Worm (Caenorhabditis elegans) whole organism, mixed stage, embryonic: ENCODE data around the gene rfp-1.
A peak's percentile ranks its signal among the peaks of the same experiment; 100 is the strongest.

ENCODE experiments used
- M03D4.4 ChIP-seq: sonication (generic microtip); optimal IDR thresholded peaks from 2 replicates; lab custom pipeline; 2017; ENCODE audit warnings: mild to moderate bottlenecking, missing genetic modification characterization, missing compliant biosample characterization
- bed-3 ChIP-seq: fragments of 200-800 bp; sonication (Bioruptor generic); optimal IDR thresholded peaks from 3 replicates; lab custom pipeline; 2018; ENCODE audit warnings: mild to moderate bottlenecking, missing genetic modification characterization, moderate library complexity, missing compliant biosample characterization
- blmp-1 ChIP-seq: fragments of 150-350 bp; optimal IDR thresholded peaks from 2 replicates; lab custom pipeline; 2014; ENCODE audit warnings: missing biosample characterization, missing genetic modification characterization
- ceh-39 ChIP-seq: fragments of 150-350 bp; optimal IDR thresholded peaks from 2 replicates; lab custom pipeline; 2014; ENCODE audit warnings: missing biosample characterization, missing genetic modification characterization
- ceh-43 ChIP-seq: fragments of 200-800 bp; sonication (Bioruptor generic); optimal IDR thresholded peaks from 2 replicates; lab custom pipeline; 2018; ENCODE audit warnings: mild to moderate bottlenecking, missing genetic modification characterization, moderate library complexity, missing compliant biosample characterization
- ceh-83 ChIP-seq: fragments of 200-800 bp; sonication (Bioruptor generic); optimal IDR thresholded peaks from 2 replicates; lab custom pipeline; 2018; ENCODE audit warnings: mild to moderate bottlenecking, missing genetic modification characterization, missing compliant biosample characterization
- ces-1 ChIP-seq: fragments of 150-350 bp; optimal IDR thresholded peaks from 2 replicates; lab custom pipeline; 2014; ENCODE audit warnings: missing biosample characterization, missing genetic modification reagents, missing genetic modification characterization
- cnd-1 ChIP-seq: fragments of 200-800 bp; sonication (Bioruptor generic); optimal IDR thresholded peaks from 2 replicates; lab custom pipeline; 2018; ENCODE audit warnings: mild to moderate bottlenecking, missing genetic modification characterization, missing compliant biosample characterization
- elt-1 ChIP-seq: sonication (generic microtip); optimal IDR thresholded peaks from 2 replicates; lab custom pipeline; 2017; ENCODE audit warnings: missing genetic modification characterization, mild to moderate bottlenecking, missing compliant biosample characterization, antibody characterized with exemption, moderate library complexity, borderline replicate concordance; ENCODE audit not compliant: insufficient read depth
- elt-3 ChIP-seq: fragments of 150-350 bp; optimal IDR thresholded peaks from 2 replicates; lab custom pipeline; 2014; ENCODE audit warnings: missing biosample characterization, missing genetic modification characterization
- hlh-1 ChIP-seq: fragments of 150-350 bp; optimal IDR thresholded peaks from 2 replicates; lab custom pipeline; 2014; ENCODE audit warnings: missing biosample characterization, missing genetic modification reagents, missing genetic modification characterization
- lin-13 ChIP-seq: fragments of 150-350 bp; optimal IDR thresholded peaks from 2 replicates; lab custom pipeline; 2014; ENCODE audit warnings: missing biosample characterization, missing genetic modification characterization
- lsy-2 ChIP-seq: fragments of 150-350 bp; optimal IDR thresholded peaks from 2 replicates; lab custom pipeline; 2014; ENCODE audit warnings: missing biosample characterization, missing genetic modification characterization
- mab-5 ChIP-seq: fragments of 150-350 bp; optimal IDR thresholded peaks from 2 replicates; lab custom pipeline; 2014; ENCODE audit warnings: missing biosample characterization, missing genetic modification characterization
- mep-1 ChIP-seq: fragments of 150-350 bp; optimal IDR thresholded peaks from 2 replicates; lab custom pipeline; 2017; ENCODE audit warnings: missing biosample characterization, missing genetic modification reagents, missing genetic modification characterization, inconsistent platforms
- mls-2 ChIP-seq: sonication (generic microtip); optimal IDR thresholded peaks from 2 replicates; lab custom pipeline; 2016; ENCODE audit warnings: mild to moderate bottlenecking, missing genetic modification characterization, moderate library complexity, missing compliant biosample characterization
- nhr-12 ChIP-seq: fragments of 150-350 bp; optimal IDR thresholded peaks from 2 replicates; lab custom pipeline; 2014; ENCODE audit warnings: missing biosample characterization, missing genetic modification characterization
- nhr-2 ChIP-seq: fragments of 150-350 bp; optimal IDR thresholded peaks from 2 replicates; lab custom pipeline; 2014; ENCODE audit warnings: missing biosample characterization, missing genetic modification characterization
- nhr-237 ChIP-seq: fragments of 150-350 bp; optimal IDR thresholded peaks from 2 replicates; lab custom pipeline; 2014; ENCODE audit warnings: missing biosample characterization, missing genetic modification characterization
- nhr-28 ChIP-seq: fragments of 150-350 bp; optimal IDR thresholded peaks from 2 replicates; lab custom pipeline; 2014; ENCODE audit warnings: missing biosample characterization, missing genetic modification characterization
- nhr-76 ChIP-seq: sonication (generic microtip); optimal IDR thresholded peaks from 2 replicates; lab custom pipeline; 2017; ENCODE audit warnings: missing biosample characterization, missing genetic modification characterization
- pha-4 ChIP-seq: fragments of 150-350 bp; optimal IDR thresholded peaks from 2 replicates; lab custom pipeline; 2018; ENCODE audit warnings: missing biosample characterization, missing genetic modification reagents, missing genetic modification characterization
- sem-2 ChIP-seq: fragments of 200-800 bp; sonication (Bioruptor generic); optimal IDR thresholded peaks from 2 replicates; lab custom pipeline; 2018; ENCODE audit warnings: mild to moderate bottlenecking, missing genetic modification characterization, missing compliant biosample characterization
- snpc-4 ChIP-seq: fragments of 150-350 bp; optimal IDR thresholded peaks from 2 replicates; lab custom pipeline; 2014; ENCODE audit warnings: missing biosample characterization, missing genetic modification characterization
- sptf-1 ChIP-seq: sonication (generic microtip); optimal IDR thresholded peaks from 2 replicates; lab custom pipeline; 2017; ENCODE audit warnings: mild to moderate bottlenecking, missing genetic modification characterization, moderate library complexity, missing compliant biosample characterization
- tbx-8 ChIP-seq: fragments of 200-800 bp; sonication (Bioruptor generic); optimal IDR thresholded peaks from 2 replicates; lab custom pipeline; 2018; ENCODE audit warnings: mild to moderate bottlenecking, missing genetic modification characterization, moderate library complexity, missing compliant biosample characterization
- unc-120 ChIP-seq: sonication (generic microtip); optimal IDR thresholded peaks from 2 replicates; lab custom pipeline; 2017; ENCODE audit warnings: missing genetic modification characterization, missing compliant biosample characterization; ENCODE audit not compliant: poor library complexity, severe bottlenecking
- unc-62 ChIP-seq: fragments of 150-350 bp; optimal IDR thresholded peaks from 2 replicates; lab custom pipeline; 2014; ENCODE audit warnings: missing biosample characterization, missing genetic modification reagents, missing genetic modification characterization
- ztf-11 ChIP-seq: fragments of 150-350 bp; optimal IDR thresholded peaks from 2 replicates; lab custom pipeline; 2014; ENCODE audit warnings: missing biosample characterization, missing genetic modification characterization

Gene rfp-1

DNA sequence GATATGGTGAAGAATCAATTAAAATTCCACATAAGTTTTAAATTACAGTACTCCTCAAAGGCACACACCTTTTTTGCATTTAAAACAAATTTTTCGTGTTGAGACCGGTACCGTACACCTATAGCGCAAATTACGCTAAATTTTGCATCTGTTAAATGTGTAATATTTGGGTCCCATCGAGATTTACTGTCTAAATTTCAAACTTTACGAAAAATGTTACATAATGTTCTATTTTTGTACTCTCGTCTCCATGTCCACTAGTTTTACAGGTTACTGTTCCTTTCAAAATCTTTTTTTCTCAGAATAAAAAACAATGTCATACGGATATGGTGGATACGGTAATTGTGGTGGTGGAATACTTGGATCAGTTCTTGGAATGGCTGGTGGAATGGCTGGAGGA lies 40.0 kb downstream of the rfp-1 start, which contains the start of gene ZK353.2:
TSS of gene ZK353.2 (plus strand) at position 301 of the 400 bp plus-strand sequence.
- TF ChIP-seq mep-1 (no peak), ceh-43 (GFP tag; lab: Kevin White, UChicago) (no peak), sem-2 (no peak), unc-62 (GFP tag; lab: Kevin White, UChicago) (no peak), nhr-2 (tag; lab: Kevin White, UChicago) (no peak)
- TF ChIP-seq, all 35 proteins: peak for 0

ce11 chrIII:8400478-8400877 lies 42.1 kb downstream of the rfp-1 start:
- TF ChIP-seq ztf-11 (tag; lab: Kevin White, UChicago) (no peak), nhr-76 (tag; lab: Kevin White, UChicago) (no peak), lsy-2 (tag; lab: Kevin White, UChicago) (no peak), elt-1 (no peak), ceh-43 (GFP tag; lab: Kevin White, UChicago) (no peak), bed-3 (GFP tag; lab: Kevin White, UChicago) (no peak), nhr-28 (tag; lab: Kevin White, UChicago) (no peak), mls-2 (tag; lab: Kevin White, UChicago) (no peak), pha-4 (tag; lab: Kevin White, UChicago) (no peak), sptf-1 (no peak), ceh-39 (tag; lab: Kevin White, UChicago) (no peak), elt-3 (tag; lab: Kevin White, UChicago) (no peak), unc-120 (tag; lab: Kevin White, UChicago) (no peak), ceh-83 (GFP tag; lab: Kevin White, UChicago) (no peak), sem-2 (no peak), unc-62 (GFP tag; lab: Kevin White, UChicago) (no peak), ces-1 (GFP tag; lab: Kevin White, UChicago) (no peak)

DNA sequence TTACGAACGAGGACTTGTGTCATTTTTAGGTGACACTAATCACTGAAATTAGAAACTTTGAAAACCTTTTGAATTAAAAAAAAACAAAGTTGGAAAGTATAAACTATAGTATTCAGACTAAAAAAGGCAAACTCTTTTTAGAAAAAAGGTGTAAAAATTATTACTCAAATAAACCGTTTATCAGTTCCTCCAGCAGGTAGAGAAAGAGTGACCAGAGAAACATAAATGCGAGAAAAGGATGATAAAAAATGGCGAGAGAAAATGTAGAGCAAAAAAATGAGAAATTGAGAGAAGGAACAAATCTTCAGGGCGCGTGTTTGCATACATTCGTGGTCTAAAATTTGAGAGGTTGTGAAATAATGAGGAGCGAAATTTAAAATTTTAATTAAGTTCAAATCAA lies 43.5 kb downstream of the rfp-1 start, which contains the start of gene lap-1:
TSS of gene lap-1 (minus strand) at position 42 of the 400 bp plus-strand sequence.
- no peak for TF ChIP-seq mep-1
- TF ChIP-seq cnd-1 (tag; lab: Kevin White, UChicago) = no peak
- TF ChIP-seq nhr-2 (tag; lab: Kevin White, UChicago) = no peak
- no peak for TF ChIP-seq ztf-11 (tag; lab: Kevin White, UChicago)
- no peak for TF ChIP-seq mls-2 (tag; lab: Kevin White, UChicago)
- TF ChIP-seq ces-1 (GFP tag; lab: Kevin White, UChicago) = no peak
- TF ChIP-seq M03D4.4 (tag; lab: Kevin White, UChicago) = no peak
- no peak for TF ChIP-seq lsy-2 (tag; lab: Kevin White, UChicago)
- TF ChIP-seq nhr-12 (tag; lab: Kevin White, UChicago) = no peak

DNA sequence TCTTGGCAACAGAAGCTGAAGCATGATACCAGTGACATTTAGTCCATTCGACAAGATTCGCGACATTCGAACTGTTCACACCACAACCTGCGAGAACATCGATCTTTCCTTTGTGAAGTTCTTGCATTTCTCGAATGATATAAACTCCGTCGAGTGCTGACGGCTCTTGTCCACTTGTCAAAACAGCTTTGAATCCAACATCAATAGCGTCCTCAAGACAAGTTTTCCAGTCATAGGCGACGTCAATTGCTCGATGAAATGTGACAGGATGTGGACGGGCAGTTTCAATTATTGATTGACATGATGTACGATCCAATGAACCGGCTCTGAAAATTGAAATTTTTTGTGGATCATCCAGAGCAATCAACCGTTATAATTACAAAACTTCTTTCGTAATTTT lies 44.2 kb downstream of the rfp-1 start:
- TF ChIP-seq cnd-1 (tag; lab: Kevin White, UChicago) (no peak), sem-2 (no peak)

DNA sequence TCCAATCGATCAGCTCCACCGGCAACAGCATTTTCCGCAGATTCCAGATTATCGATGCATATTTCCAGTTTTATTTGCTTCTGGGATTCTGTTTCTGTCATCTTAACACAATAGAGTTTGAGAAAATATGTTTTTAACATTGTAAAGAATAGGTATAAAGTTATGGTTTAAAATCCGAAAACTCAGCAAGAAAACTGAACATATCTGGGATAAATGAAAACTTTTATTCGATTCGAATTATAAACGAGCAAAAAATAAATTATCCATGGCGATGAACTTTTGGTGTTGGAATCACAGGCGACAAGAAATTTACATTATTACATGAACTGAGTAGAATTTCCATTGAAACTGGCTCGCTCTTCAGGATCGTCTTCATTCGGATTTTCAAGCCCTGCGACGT lies 45.1 kb downstream of the rfp-1 start, which contains the start of gene cutc-1:
TSS of gene cutc-1 (minus strand) at position 101 of the 400 bp plus-strand sequence.
- TF ChIP-seq unc-62 (GFP tag; lab: Kevin White, UChicago) (no peak), cnd-1 (tag; lab: Kevin White, UChicago) (no peak), pha-4 (tag; lab: Kevin White, UChicago) (no peak), lin-13 (tag; lab: Kevin White, UChicago) (no peak), nhr-237 (tag; lab: Kevin White, UChicago) (no peak)
- TF ChIP-seq, all 35 proteins: peak for 0

- TF ChIP-seq lsy-2 (tag; lab: Kevin White, UChicago) = peak; percentile 42
- peak; percentile 44 for TF ChIP-seq mep-1
- TF ChIP-seq ces-1 (GFP tag; lab: Kevin White, UChicago) = peak; percentile 42
- no peak for TF ChIP-seq ztf-11 (tag; lab: Kevin White, UChicago)
Measured at ce11 chrIII:8405449-8405962, 47.1 kb downstream of the rfp-1 start, which contains the start of the genes ubxn-4 and cyy-1. ubxn-4 (minus strand) TSS chrIII:8405562. cyy-1 (plus strand) TSS chrIII:8405874.

DNA sequence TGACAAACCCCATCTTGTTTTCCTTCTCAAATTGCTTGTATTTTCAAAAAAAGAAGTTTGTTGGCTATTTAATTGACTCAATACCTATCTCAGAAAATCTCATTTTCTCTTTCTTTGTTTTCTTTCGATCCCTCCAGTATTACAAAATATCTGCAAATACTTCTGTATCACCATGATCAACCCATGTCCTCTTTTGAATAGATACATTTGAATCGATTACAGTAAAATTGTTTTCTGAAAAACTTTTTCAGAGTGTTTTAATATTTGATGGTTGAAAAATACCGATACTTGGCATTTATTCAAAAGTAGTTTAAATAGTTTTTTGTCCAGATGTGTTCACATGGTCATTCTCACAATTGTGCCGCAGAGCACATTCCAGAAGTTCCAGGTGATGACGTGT lies 50.7 kb downstream of the rfp-1 start, which contains the start of gene ZK353.9:
TSS of gene ZK353.9 (plus strand) at position 331 of the 400 bp plus-strand sequence.
- TF ChIP-seq ceh-39 (tag; lab: Kevin White, UChicago) (no peak), mab-5 (tag; lab: Kevin White, UChicago) (no peak), lsy-2 (tag; lab: Kevin White, UChicago) (no peak), nhr-28 (tag; lab: Kevin White, UChicago) (no peak), elt-1 (no peak), mep-1 (no peak), sptf-1 (no peak), sem-2 (no peak), pha-4 (tag; lab: Kevin White, UChicago) (no peak), blmp-1 (no peak), snpc-4 (no peak), bed-3 (GFP tag; lab: Kevin White, UChicago) (no peak), nhr-237 (tag; lab: Kevin White, UChicago) (no peak), nhr-12 (tag; lab: Kevin White, UChicago) (no peak), tbx-8 (no peak), ceh-83 (GFP tag; lab: Kevin White, UChicago) (no peak), hlh-1 (tag; lab: Kevin White, UChicago) (no peak), ceh-43 (GFP tag; lab: Kevin White, UChicago) (no peak), ztf-11 (tag; lab: Kevin White, UChicago) (no peak)
- TF ChIP-seq, all 35 proteins: peak for 0
